Worm (Caenorhabditis elegans): ENCODE results near the gene nhr-138.

Gene nhr-138

DNA sequence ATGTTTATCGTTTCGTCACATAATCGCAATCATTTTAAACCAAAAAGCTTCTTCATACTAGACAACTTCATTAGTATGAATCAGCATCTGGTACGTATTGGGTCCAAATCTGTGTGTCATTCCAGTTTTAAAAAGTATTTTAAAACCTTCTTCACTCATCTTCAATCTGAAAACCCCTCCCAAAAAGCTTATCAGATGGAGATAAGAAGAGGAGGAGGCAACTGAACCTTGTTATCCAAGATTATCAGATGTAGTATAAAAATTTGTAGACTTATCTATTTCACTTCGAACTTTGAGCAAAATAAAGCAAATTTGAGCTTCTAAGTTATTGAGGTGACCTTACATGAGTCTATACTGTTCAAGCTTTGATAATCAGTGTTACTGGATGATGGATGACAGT is 15.2 kb upstream of the nhr-138 start, which contains the start of gene nhr-38:
nhr-38 (plus strand) TSS at position 301 of the 400 bp plus-strand sequence.
- TF ChIP-seq mab-5 (tag; optimal IDR thresholded peaks at IDR 0.05) (no peak), ceh-83 (GFP tag; optimal IDR thresholded peaks at IDR 0.05) (no peak), M03D4.4 (tag; optimal IDR thresholded peaks at IDR 0.05) (no peak), unc-120 (tag; optimal IDR thresholded peaks at IDR 0.05; ENCODE audit: poor library complexity, severe bottlenecking) (no peak), blmp-1 (tag; optimal IDR thresholded peaks at IDR 0.05) (no peak), lin-32 (GFP tag; optimal IDR thresholded peaks at IDR 0.05) (no peak)

DNA sequence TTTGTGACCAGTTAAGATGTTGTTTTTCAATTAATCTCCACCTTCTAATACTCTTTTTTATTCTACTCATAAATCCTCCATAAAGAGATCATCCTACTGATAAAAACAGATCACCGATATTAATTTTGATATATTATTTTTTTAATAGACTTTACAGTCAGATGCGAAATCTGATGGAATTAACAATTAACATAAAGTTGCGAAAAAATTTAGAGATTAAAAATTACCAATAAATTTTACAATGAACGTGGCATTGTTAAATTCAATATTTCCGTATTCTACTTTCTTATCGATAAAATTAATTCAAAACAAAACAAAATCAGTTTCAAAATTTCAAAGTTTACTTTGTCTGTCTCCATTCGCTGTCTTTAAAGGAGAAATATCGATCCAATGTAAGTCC is 12.3 kb upstream of the nhr-138 start, which contains the start of gene K01H12.4:
K01H12.4 (plus strand) TSS at position 301 of the 400 bp plus-strand sequence.
- TF ChIP-seq lin-13 (tag; optimal IDR thresholded peaks at IDR 0.05) (no peak), mls-2 (tag; optimal IDR thresholded peaks at IDR 0.05) (no peak), ham-2 (GFP tag; optimal IDR thresholded peaks at IDR 0.05) (no peak), ceh-39 (tag; optimal IDR thresholded peaks at IDR 0.05) (no peak), ceh-43 (GFP tag; optimal IDR thresholded peaks at IDR 0.05) (no peak), M03D4.4 (tag; optimal IDR thresholded peaks at IDR 0.05) (no peak), elt-3 (tag; optimal IDR thresholded peaks at IDR 0.05) (no peak), flh-1 (GFP tag; optimal IDR thresholded peaks at IDR 0.05) (no peak), mab-5 (tag; optimal IDR thresholded peaks at IDR 0.05) (no peak), ztf-11 (tag; optimal IDR thresholded peaks at IDR 0.05) (no peak), ceh-83 (GFP tag; optimal IDR thresholded peaks at IDR 0.05) (no peak), zip-8 (tag; optimal IDR thresholded peaks at IDR 0.05) (no peak), sptf-1 (tag; optimal IDR thresholded peaks at IDR 0.05) (no peak), nhr-2 (tag; optimal IDR thresholded peaks at IDR 0.05) (no peak), lin-32 (GFP tag; optimal IDR thresholded peaks at IDR 0.05) (no peak)

- TF ChIP-seq cnd-1 (tag; optimal IDR thresholded peaks at IDR 0.05) (no peak), ztf-11 (tag; optimal IDR thresholded peaks at IDR 0.05) (no peak), ceh-39 (tag; optimal IDR thresholded peaks at IDR 0.05) (no peak), elt-1 (tag; optimal IDR thresholded peaks at IDR 0.05; ENCODE audit: borderline replicate concordance, insufficient read depth) (no peak), mep-1 (tag; optimal IDR thresholded peaks at IDR 0.05) (no peak), nhr-12 (tag; optimal IDR thresholded peaks at IDR 0.05) (no peak), unc-120 (tag; optimal IDR thresholded peaks at IDR 0.05; ENCODE audit: poor library complexity, severe bottlenecking) (no peak), snpc-4 (tag; optimal IDR thresholded peaks at IDR 0.05) (no peak), nhr-28 (tag; optimal IDR thresholded peaks at IDR 0.05) (no peak), hlh-1 (tag; optimal IDR thresholded peaks at IDR 0.05) (no peak)
These were observed 10.8 kb upstream of the nhr-138 start for ce11 chrIV:9714264-9714663.

DNA sequence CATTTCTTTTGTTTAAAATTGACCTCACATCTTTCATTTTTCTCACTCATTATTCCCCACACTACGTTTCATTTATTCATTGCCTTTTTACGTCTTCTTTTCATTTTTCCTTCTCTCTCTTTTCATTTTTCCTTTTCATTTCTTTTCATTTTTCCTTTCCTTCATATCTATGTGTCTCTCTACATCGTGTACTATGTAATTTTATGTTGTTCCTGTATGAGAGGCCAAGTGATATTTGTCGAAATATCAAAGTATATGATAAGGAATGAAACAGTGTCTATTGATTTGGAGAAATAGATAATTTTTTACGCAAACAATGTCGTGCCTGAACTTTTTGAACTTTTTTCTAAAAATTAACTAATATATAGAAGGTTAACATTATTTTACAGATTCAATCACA is 8.6 kb upstream of the nhr-138 start:
- TF ChIP-seq pha-4 (tag; optimal IDR thresholded peaks at IDR 0.05) = no peak
- TF ChIP-seq blmp-1 (tag; optimal IDR thresholded peaks at IDR 0.05) = peak; percentile 92
- no peak for TF ChIP-seq M03D4.4 (tag; optimal IDR thresholded peaks at IDR 0.05)

- TF ChIP-seq sptf-1 (tag; optimal IDR thresholded peaks at IDR 0.05) = no peak
- no peak for TF ChIP-seq nhr-237 (tag; optimal IDR thresholded peaks at IDR 0.05)
- no peak for TF ChIP-seq lsy-2 (tag; optimal IDR thresholded peaks at IDR 0.05)
- TF ChIP-seq nhr-2 (tag; optimal IDR thresholded peaks at IDR 0.05) = no peak
- no peak for TF ChIP-seq ceh-39 (tag; optimal IDR thresholded peaks at IDR 0.05)
- TF ChIP-seq mep-1 (tag; optimal IDR thresholded peaks at IDR 0.05) = no peak
- no peak for TF ChIP-seq lin-13 (tag; optimal IDR thresholded peaks at IDR 0.05)
- no peak for TF ChIP-seq flh-1 (GFP tag; optimal IDR thresholded peaks at IDR 0.05)
- TF ChIP-seq ces-1 (GFP tag; optimal IDR thresholded peaks at IDR 0.05) = no peak
- no peak for TF ChIP-seq snpc-4 (tag; optimal IDR thresholded peaks at IDR 0.05)
- TF ChIP-seq ceh-83 (GFP tag; optimal IDR thresholded peaks at IDR 0.05) = no peak
- no peak for TF ChIP-seq unc-62 (GFP tag; optimal IDR thresholded peaks at IDR 0.05)
- TF ChIP-seq bed-3 (GFP tag; optimal IDR thresholded peaks at IDR 0.05) = no peak
- TF ChIP-seq lin-32 (GFP tag; optimal IDR thresholded peaks at IDR 0.05) = no peak
- TF ChIP-seq cnd-1 (tag; optimal IDR thresholded peaks at IDR 0.05) = no peak
- no peak for TF ChIP-seq drap-1 (GFP tag; optimal IDR thresholded peaks at IDR 0.05)
These were observed 7.2 kb upstream of the nhr-138 start for ce11 chrIV:9717844-9718243.

- peak; percentile 75 for TF ChIP-seq unc-62 (GFP tag; optimal IDR thresholded peaks at IDR 0.05)
- peak; percentile 47 for TF ChIP-seq lsy-2 (tag; optimal IDR thresholded peaks at IDR 0.05)
- TF ChIP-seq tbx-8 (GFP tag; optimal IDR thresholded peaks at IDR 0.05) = no peak
- TF ChIP-seq mep-1 (tag; optimal IDR thresholded peaks at IDR 0.05) = peak; percentile 20
- TF ChIP-seq flh-1 (GFP tag; optimal IDR thresholded peaks at IDR 0.05) = no peak
- TF ChIP-seq unc-120 (tag; optimal IDR thresholded peaks at IDR 0.05; ENCODE audit: poor library complexity, severe bottlenecking) = peak; percentile 75
These were observed 6.7 kb upstream of the nhr-138 start for ce11 chrIV:9718396-9718795.

Measured in whole organism, mixed stage, embryonic.